Worm (Caenorhabditis elegans) whole organism, young adult: ENCODE measurements around the gene F14H3.6.

Experiments used
- B0035.1 ChIP-seq: sonication (generic microtip); optimal IDR thresholded peaks from 2 replicates; lab custom pipeline; 2016; ENCODE audit warnings: missing genetic modification characterization, mild to moderate bottlenecking, missing compliant biosample characterization, missing genotype, missing genetic modification reagents
- C06A6.2 ChIP-seq: fragments of 200-800 bp; sonication (Bioruptor generic); conservative IDR thresholded peaks from 2 replicates; pipeline ENCODE4 v1.3.6; 2022; ENCODE audit warnings: missing genetic modification characterization, missing compliant biosample characterization
- D2030.7 ChIP-seq: fragments of 200-800 bp; sonication (Bioruptor generic); IDR thresholded peaks from 2 replicates; pipeline ENCODE4 v1.3.6; 2022; ENCODE audit warnings: missing genetic modification reagents, missing genetic modification characterization, missing compliant biosample characterization
- Y67H2A.10 ChIP-seq: fragments of 200-800 bp; sonication (Bioruptor generic); conservative IDR thresholded peaks from 2 replicates; pipeline ENCODE4 v1.3.6; 2022; ENCODE audit warnings: missing genetic modification reagents, missing genetic modification characterization, missing compliant biosample characterization
- akir-1 ChIP-seq: fragments of 200-800 bp; sonication (Bioruptor generic); optimal IDR thresholded peaks from 2 replicates; lab custom pipeline; 2018; ENCODE audit warnings: mild to moderate bottlenecking, missing genetic modification characterization, moderate library complexity, missing compliant biosample characterization
- aptf-2 ChIP-seq: fragments of 200-800 bp; sonication (Bioruptor generic); conservative IDR thresholded peaks from 2 replicates; pipeline ENCODE4 v1.3.6; 2022; ENCODE audit warnings: missing genetic modification reagents, missing genetic modification characterization, missing compliant biosample characterization
- aptf-3 ChIP-seq: fragments of 200-800 bp; sonication (Bioruptor generic); IDR thresholded peaks from 2 replicates; pipeline ENCODE4 v1.3.6; 2022; ENCODE audit warnings: missing genetic modification characterization, missing compliant biosample characterization
- ceh-40 ChIP-seq: fragments of 200-800 bp; sonication (Bioruptor generic); IDR thresholded peaks from 2 replicates; pipeline ENCODE4 v1.3.6; 2022; ENCODE audit warnings: missing genetic modification characterization, missing compliant biosample characterization
- ceh-91 ChIP-seq: fragments of 200-800 bp; sonication (Bioruptor generic); IDR thresholded peaks from 2 replicates; pipeline ENCODE4 v1.3.6; 2022; ENCODE audit warnings: missing genetic modification reagents, missing genetic modification characterization, missing compliant biosample characterization
- dox-1 ChIP-seq: fragments of 200-800 bp; sonication (Bioruptor generic); IDR thresholded peaks from 2 replicates; pipeline ENCODE4 v1.3.6; 2022; ENCODE audit warnings: missing genetic modification reagents, missing genetic modification characterization, missing compliant biosample characterization
- dpff-1 ChIP-seq: sonication (generic microtip); optimal IDR thresholded peaks from 2 replicates; lab custom pipeline; 2017; ENCODE audit warnings: mild to moderate bottlenecking, missing genetic modification characterization, missing compliant biosample characterization
- dpl-1 ChIP-seq: fragments of 150-350 bp; optimal IDR thresholded peaks from 2 replicates; lab custom pipeline; 2014; ENCODE audit warnings: missing biosample characterization, missing genetic modification reagents, missing genetic modification characterization
- efl-1 ChIP-seq: fragments of 150-350 bp; optimal IDR thresholded peaks from 2 replicates; lab custom pipeline; 2014; ENCODE audit warnings: missing biosample characterization, missing genetic modification reagents, missing genetic modification characterization
- egl-44 ChIP-seq: fragments of 200-800 bp; sonication (Bioruptor generic); IDR thresholded peaks from 2 replicates; pipeline ENCODE4 v1.3.6; 2022; ENCODE audit warnings: missing genetic modification reagents, missing genetic modification characterization, missing compliant biosample characterization
- him-1 ChIP-seq: sonication (generic microtip); optimal IDR thresholded peaks from 2 replicates; lab custom pipeline; 2016; ENCODE audit warnings: missing genotype, missing genetic modification reagents, missing genetic modification characterization, missing compliant biosample characterization
- lir-1 ChIP-seq: fragments of 200-800 bp; sonication (Bioruptor generic); conservative IDR thresholded peaks from 2 replicates; pipeline ENCODE4 v1.3.6; 2022; ENCODE audit warnings: missing genetic modification reagents, missing genetic modification characterization, missing compliant biosample characterization
- madf-3 ChIP-seq: fragments of 200-800 bp; sonication (Bioruptor generic); IDR thresholded peaks from 2 replicates; pipeline ENCODE4 v1.3.6; 2022; ENCODE audit warnings: missing genetic modification reagents, missing genetic modification characterization, missing compliant biosample characterization
- madf-6 ChIP-seq: fragments of 200-800 bp; sonication (Bioruptor generic); IDR thresholded peaks from 2 replicates; pipeline ENCODE4 v1.3.6; 2022; ENCODE audit warnings: missing genetic modification reagents, missing genetic modification characterization, missing compliant biosample characterization
- madf-8 ChIP-seq: fragments of 200-800 bp; sonication (Bioruptor generic); conservative IDR thresholded peaks from 2 replicates; pipeline ENCODE4 v1.3.6; 2022; ENCODE audit warnings: missing genetic modification reagents, missing genetic modification characterization, missing compliant biosample characterization
- mcd-1 ChIP-seq: fragments of 200-800 bp; sonication (Bioruptor generic); IDR thresholded peaks from 2 replicates; pipeline ENCODE4 v1.3.6; 2022; ENCODE audit warnings: missing genetic modification reagents, missing genetic modification characterization, missing compliant biosample characterization
- mes-4 ChIP-seq: sonication (generic microtip); optimal IDR thresholded peaks from 2 replicates; lab custom pipeline; 2016; ENCODE audit warnings: missing genotype, missing genetic modification characterization, missing compliant biosample characterization
- mxl-1 ChIP-seq: sonication (generic microtip); optimal IDR thresholded peaks from 2 replicates; lab custom pipeline; 2016; ENCODE audit warnings: missing genetic modification characterization, missing compliant biosample characterization
- nhr-179 ChIP-seq: sonication (generic microtip); optimal IDR thresholded peaks from 2 replicates; lab custom pipeline; 2016; ENCODE audit warnings: mild to moderate bottlenecking, missing genetic modification characterization, missing compliant biosample characterization
- nhr-80 ChIP-seq: sonication (generic microtip); optimal IDR thresholded peaks from 2 replicates; lab custom pipeline; 2016; ENCODE audit warnings: missing genetic modification characterization, missing compliant biosample characterization
- pha-4 ChIP-seq: fragments of 150-350 bp; sonication (generic microtip); optimal IDR thresholded peaks from 2 replicates; lab custom pipeline; 2014; ENCODE audit warnings: missing biosample characterization, missing genetic modification reagents, missing genetic modification characterization
- rpc-1 ChIP-seq, 2 experiments: fragments of 150-350 bp in 1 of 2; sonication (generic microtip) in 1 of 2; optimal IDR thresholded peaks; 2 replicates each; lab custom pipeline; 2014 to 2018; ENCODE audit warnings: missing biosample characterization in 1 of 2, missing genetic modification characterization in 1 of 2, missing genetic modification reagents in 1 of 2, missing genotype in 1 of 2
- sea-2 ChIP-seq: fragments of 200-800 bp; sonication (Bioruptor generic); IDR thresholded peaks from 2 replicates; pipeline ENCODE4 v1.3.6; 2022; ENCODE audit warnings: missing genetic modification characterization, missing compliant biosample characterization
- snpc-3.4 ChIP-seq: sonication (generic microtip); optimal IDR thresholded peaks from 2 replicates; lab custom pipeline; 2017; ENCODE audit warnings: missing genetic modification characterization, mild to moderate bottlenecking, missing compliant biosample characterization, antibody characterized with exemption, moderate library complexity, missing genotype, missing genetic modification reagents
- snpc-4 ChIP-seq, 5 experiments: fragments of 150-350 bp in 1 of 5; sonication (generic microtip) in 4 of 5; optimal IDR thresholded peaks; 2 replicates each; lab custom pipeline; 2014 to 2018; ENCODE audit warnings: missing genetic modification characterization in 5 of 5, missing biosample characterization in 3 of 5, antibody characterized with exemption in 2 of 5, mild to moderate bottlenecking in 2 of 5, missing compliant biosample characterization in 2 of 5, missing genotype in 2 of 5, moderate library complexity in 2 of 5, missing genetic modification reagents in 1 of 5
- somi-1 ChIP-seq: fragments of 200-800 bp; sonication (Bioruptor generic); optimal IDR thresholded peaks from 2 replicates; lab custom pipeline; 2018; ENCODE audit warnings: mild to moderate bottlenecking, missing genetic modification characterization, missing compliant biosample characterization
- tbp1 ChIP-seq: fragments of 200-800 bp; sonication (Bioruptor generic); optimal IDR thresholded peaks from 2 replicates; lab custom pipeline; 2018; ENCODE audit warnings: mild to moderate bottlenecking, missing genetic modification characterization, missing compliant biosample characterization
- xnd-1 ChIP-seq: sonication (generic microtip); optimal IDR thresholded peaks from 2 replicates; lab custom pipeline; 2016; ENCODE audit warnings: missing genotype, missing genetic modification reagents, missing genetic modification characterization, missing compliant biosample characterization
- zfh-2 ChIP-seq: fragments of 200-800 bp; sonication (Bioruptor generic); conservative IDR thresholded peaks from 2 replicates; pipeline ENCODE4 v1.3.6; 2022; ENCODE audit warnings: missing genetic modification reagents, missing genetic modification characterization, missing compliant biosample characterization

F14H3.6 gene

ce11 chrV:16033491-16033890 is 25.2 kb downstream of the F14H3.6 start:
- TF ChIP-seq zfh-2 (GFP tag; lab: Robert Waterston, UW) (0 out of 2 replicates have a peak, but pooled peaks have one; percentile 39), rpc-1 (optimal IDR thresholded peaks at IDR 0.05; lab: Kevin White, UChicago) (no peak), rpc-1 (tag; optimal IDR thresholded peaks at IDR 0.05; lab: Kevin White, UChicago) (no peak), nhr-179 (tag; lab: Kevin White, UChicago) (no peak), madf-8 (peak; percentile 56; the same call in 1 of the 2 replicates), ceh-91 (no peak), aptf-2 (GFP tag; lab: Robert Waterston, UW) (peak; percentile 99), madf-6 (GFP tag; lab: Robert Waterston, UW) (peak; percentile 86), B0035.1 (tag; lab: Kevin White, UChicago) (no peak), dpff-1 (tag; lab: Kevin White, UChicago) (no peak), snpc-4 (GFP tag; optimal IDR thresholded peaks at IDR 0.05; lab: Kevin White, UChicago) (no peak), snpc-4 (tag; optimal IDR thresholded peaks at IDR 0.05; lab: Kevin White, UChicago) (no peak), Y67H2A.10 (GFP tag; lab: Robert Waterston, UW) (no peak), dox-1 (GFP tag; lab: Robert Waterston, UW) (no peak), pha-4 (no peak), snpc-3.4 (no peak), efl-1 (GFP tag; lab: Kevin White, UChicago) (no peak), aptf-3 (GFP tag; lab: Robert Waterston, UW) (peak; percentile 97), sea-2 (GFP tag; lab: Robert Waterston, UW) (no peak), mxl-1 (no peak), dpl-1 (GFP tag; lab: Kevin White, UChicago) (no peak)

ce11 chrV:16032761-16033160 is 25.9 kb downstream of the F14H3.6 start, which contains the start of gene T10C6.16:
T10C6.16 (minus strand) TSS chrV:16033005.
- TF ChIP-seq ceh-40 (no peak), egl-44 (GFP tag; lab: Robert Waterston, UW) (no peak), mcd-1 (GFP tag; lab: Robert Waterston, UW) (no peak), Y67H2A.10 (GFP tag; lab: Robert Waterston, UW) (no peak), zfh-2 (GFP tag; lab: Robert Waterston, UW) (no peak), dox-1 (GFP tag; lab: Robert Waterston, UW) (no peak), nhr-80 (no peak), tbp1 (GFP tag; lab: Kevin White, UChicago) (no peak), him-1 (tag; lab: Kevin White, UChicago) (no peak), C06A6.2 (GFP tag; lab: Robert Waterston, UW) (no peak), somi-1 (GFP tag; lab: Kevin White, UChicago) (no peak), akir-1 (GFP tag; lab: Kevin White, UChicago) (no peak)

ce11 chrV:16031571-16031970 is 27.1 kb downstream of the F14H3.6 start, which contains the start of gene T10C6.7:
T10C6.7 (minus strand) TSS chrV:16031713.
- TF ChIP-seq madf-6 (GFP tag; lab: Robert Waterston, UW) = peak; percentile 87
- peak; percentile 100 for TF ChIP-seq aptf-2 (GFP tag; lab: Robert Waterston, UW)
- TF ChIP-seq ceh-40 = no peak
- TF ChIP-seq snpc-3.4 = no peak
- TF ChIP-seq mes-4 (tag; lab: Kevin White, UChicago) = no peak
- peak; percentile 7 for TF ChIP-seq xnd-1 (tag; lab: Kevin White, UChicago)
- peak; percentile 34 for TF ChIP-seq efl-1 (GFP tag; lab: Kevin White, UChicago)
- TF ChIP-seq lir-1 (GFP tag; lab: Robert Waterston, UW) = 0 out of 2 replicates have a peak, but pooled peaks have one; percentile 10
- TF ChIP-seq D2030.7 = peak; percentile 18; the same call in 1 of the 2 replicates
- peak; percentile 69 for TF ChIP-seq madf-8
- peak; percentile 98 for TF ChIP-seq aptf-3 (GFP tag; lab: Robert Waterston, UW)
- TF ChIP-seq madf-3 (GFP tag; lab: Robert Waterston, UW) = peak; percentile 39; the same call in 1 of the 2 replicates
